1 fruit fly cellular context compared by ENCODE assay signal in the genomic region with DNA sequence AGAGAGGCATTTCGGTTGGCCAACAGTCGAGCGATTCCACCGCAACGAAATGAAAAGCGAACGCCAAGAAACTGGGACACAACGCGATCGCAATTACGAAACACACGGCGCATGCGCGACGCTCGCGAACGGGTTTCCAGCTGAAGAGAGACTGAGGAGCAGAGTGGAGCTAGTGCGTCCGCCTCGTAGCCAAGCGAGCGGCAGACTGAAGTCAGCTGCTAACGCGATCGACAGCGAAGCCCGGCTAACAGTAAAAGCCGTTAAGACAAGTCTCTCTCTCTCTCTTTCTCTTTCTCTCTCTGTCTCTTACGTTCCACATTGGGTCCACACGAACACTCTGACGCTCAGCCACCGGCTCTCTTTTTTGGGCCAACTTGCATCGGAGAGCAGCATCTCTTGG.
TF ChIP-seq lines count a peak whose summit lies in the region.

A gene (minus strand): TSS at position 154 of the 400 bp plus-strand sequence.

TF ChIP-seq in whole organism, embryonic, 481 proteins besides CTCF, POLR2A, EP300 and RAD21 (continued from another document):
- TF ChIP-seq CG13287 (GFP tag; IDR thresholded peaks at IDR 0.05; lab: Robert Waterston, UW; ENCODE audit: partially characterized antibody) (peak; percentile 64), zen2 (GFP tag; IDR thresholded peaks at IDR 0.05; lab: Robert Waterston, UW; ENCODE audit: partially characterized antibody) (peak; percentile 35; the same call in 1 of the 3 replicates), yki (optimal IDR thresholded peaks at IDR 0.05; lab: Kevin White, UChicago) (no peak), so (GFP tag; IDR thresholded peaks at IDR 0.05; lab: Robert Waterston, UW) (peak; percentile 43; the same call in 1 of the 3 replicates), sisA (GFP tag; IDR thresholded peaks at IDR 0.05; lab: Robert Waterston, UW) (no peak), CG13296 (GFP tag; optimal IDR thresholded peaks at IDR 0.05; lab: Kevin White, UChicago) (peak; percentile 3), dan (GFP tag; IDR thresholded peaks at IDR 0.05; lab: Robert Waterston, UW) (no peak), chinmo (GFP tag; IDR thresholded peaks at IDR 0.05; lab: Robert Waterston, UW; ENCODE audit: partially characterized antibody) (peak; percentile 89; the same call in 3 of the 4 replicates), hkb (optimal IDR thresholded peaks at IDR 0.05; lab: Kevin White, UChicago) (no peak), hkb (GFP tag; IDR thresholded peaks at IDR 0.05; lab: Robert Waterston, UW) (peak; percentile 49), NC2β (GFP tag; optimal IDR thresholded peaks at IDR 0.05; lab: Kevin White, UChicago) (no peak), abd-A (tag; optimal IDR thresholded peaks at IDR 0.05; lab: Kevin White, UChicago) (peak; percentile 25), Antp (GFP tag; optimal IDR thresholded peaks at IDR 0.05; lab: Kevin White, UChicago) (peak; percentile 13), eyg (GFP tag; optimal IDR thresholded peaks at IDR 0.05; lab: Kevin White, UChicago) (no peak), sens (GFP tag; lab: Kevin White, UChicago) (peak; percentile 75), caup (GFP tag; optimal IDR thresholded peaks at IDR 0.05; lab: Kevin White, UChicago; ENCODE audit: severe bottlenecking) (peak; percentile 32), cato (GFP tag; optimal IDR thresholded peaks at IDR 0.05; lab: Kevin White, UChicago; ENCODE audit: borderline replicate concordance) (no peak), pnt (GFP tag; optimal IDR thresholded peaks at IDR 0.05; lab: Kevin White, UChicago) (no peak), tna (GFP tag; IDR thresholded peaks at IDR 0.05; lab: Robert Waterston, UW; ENCODE audit: partially characterized antibody) (no peak), CG10959 (GFP tag; IDR thresholded peaks at IDR 0.05; lab: Robert Waterston, UW) (no peak), MBD-R2 (GFP tag; IDR thresholded peaks at IDR 0.05; lab: Robert Waterston, UW) (peak; percentile 21; the same call in 1 of the 2 replicates), pros (GFP tag; optimal IDR thresholded peaks at IDR 0.05; lab: Kevin White, UChicago) (peak; percentile 25), CG1647 (GFP tag; optimal IDR thresholded peaks at IDR 0.05; lab: Kevin White, UChicago) (no peak), CG12391 (tag; optimal IDR thresholded peaks at IDR 0.05; lab: Kevin White, UChicago) (peak; percentile 0), jumu (GFP tag; optimal IDR thresholded peaks at IDR 0.05; lab: Kevin White, UChicago) (no peak), CG17359 (tag; optimal IDR thresholded peaks at IDR 0.05; lab: Kevin White, UChicago) (no peak), Drgx (GFP tag; IDR thresholded peaks at IDR 0.05; lab: Robert Waterston, UW) (peak; percentile 55; the same call in 1 of the 2 replicates), CG10543 (GFP tag; optimal IDR thresholded peaks at IDR 0.05; lab: Kevin White, UChicago) (peak; percentile 35), CG12744 (GFP tag; optimal IDR thresholded peaks at IDR 0.05; lab: Kevin White, UChicago) (no peak), ttk (GFP tag; IDR thresholded peaks at IDR 0.05; lab: Robert Waterston, UW) (no peak), CG6765 (GFP tag; optimal IDR thresholded peaks at IDR 0.05; lab: Kevin White, UChicago) (peak; percentile 14), CG5953 (GFP tag; IDR thresholded peaks at IDR 0.05; lab: Robert Waterston, UW) (0 out of 2 replicates have a peak, but pooled peaks have one; percentile 9), CG11504 (tag; optimal IDR thresholded peaks at IDR 0.05; lab: Kevin White, UChicago) (no peak), rib (GFP tag; IDR thresholded peaks at IDR 0.05; lab: Robert Waterston, UW) (0 out of 2 replicates have a peak, but pooled peaks have one; percentile 40), sr (GFP tag; IDR thresholded peaks at IDR 0.05; lab: Robert Waterston, UW) (0 out of 3 replicates have a peak, but pooled peaks have one; percentile 22), unc-4 (GFP tag; IDR thresholded peaks at IDR 0.05; lab: Robert Waterston, UW; ENCODE audit: partially characterized antibody) (peak; percentile 40; the same call in 1 of the 2 replicates), CG9609 (GFP tag; optimal IDR thresholded peaks at IDR 0.05; lab: Kevin White, UChicago) (no peak), CG17328 (GFP tag; IDR thresholded peaks at IDR 0.05; lab: Robert Waterston, UW) (no peak), odd (GFP tag; optimal IDR thresholded peaks at IDR 0.05; lab: Kevin White, UChicago) (peak; percentile 33), Hr3 (GFP tag; optimal IDR thresholded peaks at IDR 0.05; lab: Kevin White, UChicago) (no peak), CG9932 (GFP tag; IDR thresholded peaks at IDR 0.05; lab: Robert Waterston, UW) (0 out of 2 replicates have a peak, but pooled peaks have one; percentile 19), az2 (GFP tag; optimal IDR thresholded peaks at IDR 0.05; lab: Kevin White, UChicago) (no peak), Hmr (GFP tag; optimal IDR thresholded peaks at IDR 0.05; lab: Kevin White, UChicago) (peak; percentile 8), bsh (GFP tag; optimal IDR thresholded peaks at IDR 0.05; lab: Kevin White, UChicago) (peak in 1 of 2 experiments; percentile 20), her (GFP tag; optimal IDR thresholded peaks at IDR 0.05; lab: Kevin White, UChicago) (peak; percentile 48), nom (GFP tag; optimal IDR thresholded peaks at IDR 0.05; lab: Kevin White, UChicago) (peak; percentile 69), Sox100B (GFP tag; optimal IDR thresholded peaks at IDR 0.05; lab: Kevin White, UChicago) (no peak), Eip74EF (GFP tag; optimal IDR thresholded peaks at IDR 0.05; lab: Kevin White, UChicago) (peak in 1 of 2 experiments; percentile 27), CG6854 (GFP tag; optimal IDR thresholded peaks at IDR 0.05; lab: Kevin White, UChicago) (no peak), CG12942 (GFP tag; optimal IDR thresholded peaks at IDR 0.05; lab: Kevin White, UChicago) (no peak), Med (GFP tag; lab: Kevin White, UChicago) (peak; percentile 83), Ada2b (GFP tag; IDR thresholded peaks at IDR 0.05; lab: Robert Waterston, UW) (no peak), CG6813 (GFP tag; optimal IDR thresholded peaks at IDR 0.05; lab: Kevin White, UChicago) (no peak), HLHmδ (GFP tag; optimal IDR thresholded peaks at IDR 0.05; lab: Kevin White, UChicago) (peak; percentile 17), nau (GFP tag; optimal IDR thresholded peaks at IDR 0.05; lab: Kevin White, UChicago) (no peak), CG15011 (GFP tag; optimal IDR thresholded peaks at IDR 0.05; lab: Kevin White, UChicago) (no peak), Trl (optimal IDR thresholded peaks at IDR 0.05; lab: Kevin White, UChicago) (peak; percentile 79 to 81), Trl (GFP tag; optimal IDR thresholded peaks at IDR 0.05; lab: Kevin White, UChicago) (no peak), en (GFP tag; optimal IDR thresholded peaks at IDR 0.05; lab: Kevin White, UChicago) (no peak), seq (GFP tag; IDR thresholded peaks at IDR 0.05; lab: Robert Waterston, UW) (no peak), Chrac-16 (GFP tag; optimal IDR thresholded peaks at IDR 0.05; lab: Kevin White, UChicago) (no peak), sim (GFP tag; IDR thresholded peaks at IDR 0.05; lab: Robert Waterston, UW) (no peak), knrl (GFP tag; IDR thresholded peaks at IDR 0.05; lab: Robert Waterston, UW; ENCODE audit: partially characterized antibody) (0 out of 3 replicates have a peak, but pooled peaks have one; percentile 25), BtbVII (GFP tag; optimal IDR thresholded peaks at IDR 0.05; lab: Kevin White, UChicago) (no peak), onecut (GFP tag; IDR thresholded peaks at IDR 0.05; lab: Robert Waterston, UW) (0 out of 2 replicates have a peak, but pooled peaks have one; percentile 19), nerfin-1 (tag; optimal IDR thresholded peaks at IDR 0.05; lab: Kevin White, UChicago) (no peak), CG17568 (GFP tag; optimal IDR thresholded peaks at IDR 0.05; lab: Kevin White, UChicago) (no peak), CG32532 (GFP tag; IDR thresholded peaks at IDR 0.05; lab: Robert Waterston, UW) (0 out of 2 replicates have a peak, but pooled peaks have one; percentile 18), emc (GFP tag; optimal IDR thresholded peaks at IDR 0.05; lab: Kevin White, UChicago) (no peak), lbe (GFP tag; optimal IDR thresholded peaks at IDR 0.05; lab: Kevin White, UChicago) (no peak), CG42726 (GFP tag; IDR thresholded peaks at IDR 0.05; lab: Robert Waterston, UW; ENCODE audit: partially characterized antibody) (peak; percentile 26; the same call in 1 of the 2 replicates), fd96Cb (tag; optimal IDR thresholded peaks at IDR 0.05; lab: Kevin White, UChicago) (no peak)
